Fruit fly (Drosophila melanogaster): ENCODE measurements around the gene Noc2.

Gene Noc2

dm6 chr2L:21196511-21196910, 33.1 kb downstream of the Noc2 start (continued):
- TF ChIP-seq OdsH (GFP tag; optimal IDR thresholded peaks at IDR 0.05): peak; percentile 43
- TF ChIP-seq CG31627 (GFP tag; optimal IDR thresholded peaks at IDR 0.05): no peak
- no peak for TF ChIP-seq CG34406 (GFP tag; optimal IDR thresholded peaks at IDR 0.05)
- no peak for TF ChIP-seq Eip93F (GFP tag; optimal IDR thresholded peaks at IDR 0.05)
- TF ChIP-seq Eip75B (GFP tag; optimal IDR thresholded peaks at IDR 0.05): no peak
- peak; percentile 25 for TF ChIP-seq acj6 (GFP tag; optimal IDR thresholded peaks at IDR 0.05)
- peak; percentile 33 for TF ChIP-seq achi (GFP tag; optimal IDR thresholded peaks at IDR 0.05)

- TF ChIP-seq cyc (GFP tag; optimal IDR thresholded peaks at IDR 0.05): peak; percentile 10
- TF ChIP-seq CG8632 (GFP tag; optimal IDR thresholded peaks at IDR 0.05): no peak
- TF ChIP-seq Sox102F (GFP tag; optimal IDR thresholded peaks at IDR 0.05): peak; percentile 17
- peak; percentile 3 for TF ChIP-seq CG31627 (GFP tag; optimal IDR thresholded peaks at IDR 0.05)
- peak; percentile 38 for TF ChIP-seq CG11762 (GFP tag; optimal IDR thresholded peaks at IDR 0.05; ENCODE audit: insufficient read depth)
- TF ChIP-seq CG11902 (GFP tag; optimal IDR thresholded peaks at IDR 0.05): no peak
- TF ChIP-seq CG3919 (GFP tag; optimal IDR thresholded peaks at IDR 0.05): peak; percentile 47
- TF ChIP-seq Eip75B (GFP tag; optimal IDR thresholded peaks at IDR 0.05): no peak
- TF ChIP-seq Sox14 (GFP tag; optimal IDR thresholded peaks at IDR 0.05): peak; percentile 26
- peak; percentile 22 for TF ChIP-seq CG10669 (GFP tag; optimal IDR thresholded peaks at IDR 0.05)
- TF ChIP-seq CG32006 (GFP tag; optimal IDR thresholded peaks at IDR 0.05): peak; percentile 56
- TF ChIP-seq CG15336 (GFP tag; IDR thresholded peaks at IDR 0.05): peak; percentile 49
- no peak for TF ChIP-seq CG9139 (GFP tag; optimal IDR thresholded peaks at IDR 0.05)
- TF ChIP-seq eg (GFP tag; IDR thresholded peaks at IDR 0.05): peak; percentile 61; the same call in 2 of the 3 replicates
- TF ChIP-seq CG7368 (GFP tag; optimal IDR thresholded peaks at IDR 0.05): no peak
- peak; percentile 36 for TF ChIP-seq CG6276 (GFP tag; optimal IDR thresholded peaks at IDR 0.05)
- TF ChIP-seq CG16779 (tag; optimal IDR thresholded peaks at IDR 0.05): no peak
- TF ChIP-seq salr (GFP tag; optimal IDR thresholded peaks at IDR 0.05): no peak
- TF ChIP-seq Ets96B (tag; optimal IDR thresholded peaks at IDR 0.05): no peak
- TF ChIP-seq Hr39 (GFP tag; optimal IDR thresholded peaks at IDR 0.05): no peak
- TF ChIP-seq Gug (GFP tag; IDR thresholded peaks at IDR 0.05): no peak
- no peak for TF ChIP-seq dac (GFP tag; optimal IDR thresholded peaks at IDR 0.05)
- TF ChIP-seq CG6808 (GFP tag; optimal IDR thresholded peaks at IDR 0.05): no peak
- no peak for TF ChIP-seq Sox15 (GFP tag; optimal IDR thresholded peaks at IDR 0.05)
- no peak for TF ChIP-seq fd85E (GFP tag; optimal IDR thresholded peaks at IDR 0.05)
- TF ChIP-seq CG6854 (GFP tag; optimal IDR thresholded peaks at IDR 0.05): no peak
- peak; percentile 78 for TF ChIP-seq Eip78C (GFP tag)
- TF ChIP-seq lz (GFP tag; optimal IDR thresholded peaks at IDR 0.05): no peak
- no peak for TF ChIP-seq vri (GFP tag; optimal IDR thresholded peaks at IDR 0.05)
- 0 out of 3 replicates have a peak, but pooled peaks have one; percentile 43 for TF ChIP-seq CG8119 (GFP tag; IDR thresholded peaks at IDR 0.05)
- TF ChIP-seq achi (GFP tag; optimal IDR thresholded peaks at IDR 0.05): peak; percentile 35
- no peak for TF ChIP-seq Hr38 (GFP tag; optimal IDR thresholded peaks at IDR 0.05)
- TF ChIP-seq fkh (GFP tag; optimal IDR thresholded peaks at IDR 0.05): no peak
- TF ChIP-seq CG6163 (GFP tag; IDR thresholded peaks at IDR 0.05): peak; percentile 67; the same call in 2 of the 3 replicates
- no peak for TF ChIP-seq ss (GFP tag; optimal IDR thresholded peaks at IDR 0.05)
- TF ChIP-seq fd59A (GFP tag; optimal IDR thresholded peaks at IDR 0.05): no peak
- TF ChIP-seq CG11294 (GFP tag; IDR thresholded peaks at IDR 0.05): 0 out of 2 replicates have a peak, but pooled peaks have one; percentile 10
- TF ChIP-seq CG10631 (GFP tag; optimal IDR thresholded peaks at IDR 0.05): peak; percentile 17
- no peak for TF ChIP-seq CG1621 (tag; optimal IDR thresholded peaks at IDR 0.05)
- peak; percentile 35 for TF ChIP-seq acj6 (GFP tag; optimal IDR thresholded peaks at IDR 0.05)
- no peak for TF ChIP-seq CG6792 (GFP tag; optimal IDR thresholded peaks at IDR 0.05)
- no peak for TF ChIP-seq spab (GFP tag; optimal IDR thresholded peaks at IDR 0.05)
- no peak for TF ChIP-seq CG8319 (GFP tag; optimal IDR thresholded peaks at IDR 0.05)
- TF ChIP-seq net (GFP tag; optimal IDR thresholded peaks at IDR 0.05): peak; percentile 48
- TF ChIP-seq esn (GFP tag; optimal IDR thresholded peaks at IDR 0.05): no peak
- peak; percentile 21 for TF ChIP-seq pdm3 (GFP tag; optimal IDR thresholded peaks at IDR 0.05)
- no peak for TF ChIP-seq CG3032 (tag; optimal IDR thresholded peaks at IDR 0.05)
- no peak for TF ChIP-seq CG34406 (GFP tag; optimal IDR thresholded peaks at IDR 0.05)
Observed at dm6 chr2L:21197178-21197577, 33.7 kb downstream of the Noc2 start.

Data from whole organism, prepupa.